Fruit fly (Drosophila melanogaster): ENCODE measurements around the gene Jasper.

The Jasper gene

dm6 chr3R:30023445-30023844, 28.9 kb upstream of the Jasper start:
- TF ChIP-seq CG7372 (GFP tag; IDR thresholded peaks at IDR 0.05) (no peak), CG15601 (tag; optimal IDR thresholded peaks at IDR 0.05) (peak; percentile 97), cwo (GFP tag; optimal IDR thresholded peaks at IDR 0.05) (no peak), Mad (GFP tag; optimal IDR thresholded peaks at IDR 0.05) (no peak), CG10543 (GFP tag; optimal IDR thresholded peaks at IDR 0.05) (no peak), CoRest (tag; optimal IDR thresholded peaks at IDR 0.05) (no peak), bigmax (GFP tag; optimal IDR thresholded peaks at IDR 0.05) (no peak), Hsf (GFP tag; optimal IDR thresholded peaks at IDR 0.05) (no peak), lov (optimal IDR thresholded peaks at IDR 0.05) (no peak), lov (GFP tag; IDR thresholded peaks at IDR 0.05) (no peak), CG16815 (GFP tag; optimal IDR thresholded peaks at IDR 0.05) (no peak), Lim3 (GFP tag; IDR thresholded peaks at IDR 0.05) (no peak), mirr (GFP tag; optimal IDR thresholded peaks at IDR 0.05) (no peak), amos (GFP tag; IDR thresholded peaks at IDR 0.05; ENCODE audit: partially characterized antibody) (no peak), vvl (GFP tag; IDR thresholded peaks at IDR 0.05) (0 out of 2 replicates have a peak, but pooled peaks have one; percentile 8), tap (tag; optimal IDR thresholded peaks at IDR 0.05) (no peak), PHDP (tag; optimal IDR thresholded peaks at IDR 0.05) (no peak), Kr (GFP tag; optimal IDR thresholded peaks at IDR 0.05) (no peak)

dm6 chr3R:30030061-30030460, 22.3 kb upstream of the Jasper start:
- TF ChIP-seq ssp (GFP tag; IDR thresholded peaks at IDR 0.05): no peak
- TF ChIP-seq ewg (GFP tag; optimal IDR thresholded peaks at IDR 0.05): no peak
- TF ChIP-seq gem (tag; optimal IDR thresholded peaks at IDR 0.05): no peak
- TF ChIP-seq CG17829 (tag; optimal IDR thresholded peaks at IDR 0.05): no peak
- TF ChIP-seq Nf-YC (tag; optimal IDR thresholded peaks at IDR 0.05): peak; percentile 96
- no peak for TF ChIP-seq B-H2 (GFP tag; optimal IDR thresholded peaks at IDR 0.05)
- no peak for TF ChIP-seq CG9437 (GFP tag; optimal IDR thresholded peaks at IDR 0.05)
- 0 out of 2 replicates have a peak, but pooled peaks have one; percentile 25 for TF ChIP-seq Bgb (GFP tag; IDR thresholded peaks at IDR 0.05; ENCODE audit: partially characterized antibody)
- no peak for TF ChIP-seq so (GFP tag; IDR thresholded peaks at IDR 0.05)
- TF ChIP-seq grau (tag; optimal IDR thresholded peaks at IDR 0.05): no peak
- no peak for TF ChIP-seq CG17802 (tag; optimal IDR thresholded peaks at IDR 0.05)
- no peak for TF ChIP-seq CG7357 (GFP tag; IDR thresholded peaks at IDR 0.05)
- TF ChIP-seq pros (GFP tag; optimal IDR thresholded peaks at IDR 0.05): peak; percentile 77
- peak; percentile 59; the same call in 1 of the 2 replicates for TF ChIP-seq seq (GFP tag; IDR thresholded peaks at IDR 0.05)
- TF ChIP-seq Nf-YB (GFP tag; optimal IDR thresholded peaks at IDR 0.05): peak; percentile 96
- TF ChIP-seq slp2 (GFP tag; optimal IDR thresholded peaks at IDR 0.05): no peak
- TF ChIP-seq Hr39 (optimal IDR thresholded peaks at IDR 0.05): no peak
- no peak for TF ChIP-seq nmo (GFP tag; optimal IDR thresholded peaks at IDR 0.05)
- no peak for TF ChIP-seq C15 (GFP tag; IDR thresholded peaks at IDR 0.05)
- TF ChIP-seq CG13296 (GFP tag; optimal IDR thresholded peaks at IDR 0.05): no peak
- TF ChIP-seq CG15073 (GFP tag; optimal IDR thresholded peaks at IDR 0.05): no peak
- no peak for TF ChIP-seq maf-S (GFP tag; optimal IDR thresholded peaks at IDR 0.05)
- no peak for TF ChIP-seq vvl (GFP tag; IDR thresholded peaks at IDR 0.05)
- no peak for TF ChIP-seq Dek (tag; optimal IDR thresholded peaks at IDR 0.05)
